Worm (Caenorhabditis elegans) whole organism, L4 larva: ENCODE measurements around the gene K07C11.10.
A peak's percentile ranks its signal among the peaks of the same experiment; 100 is the strongest.

Experiments
- F10B5.3 ChIP-seq: sonication (generic microtip); optimal IDR thresholded peaks from 2 replicates; lab custom pipeline; 2016; ENCODE audit warnings: mild to moderate bottlenecking, missing genetic modification characterization, missing compliant biosample characterization
- F44E2.7 ChIP-seq: fragments of 200-800 bp; sonication (Bioruptor generic); IDR thresholded peaks from 2 replicates; pipeline ENCODE4 v2.1.2; 2022; ENCODE audit warnings: missing genetic modification characterization, missing compliant biosample characterization
- F49E8.2 ChIP-seq: sonication (generic microtip); optimal IDR thresholded peaks from 2 replicates; lab custom pipeline; 2016; ENCODE audit warnings: missing compliant biosample characterization, mild to moderate bottlenecking, missing genetic modification characterization, borderline replicate concordance
- T20F7.1 ChIP-seq: fragments of 200-800 bp; sonication (Bioruptor generic); optimal IDR thresholded peaks from 2 replicates; lab custom pipeline; 2018; ENCODE audit warnings: mild to moderate bottlenecking, missing genetic modification characterization, missing compliant biosample characterization
- ceh-20 ChIP-seq: fragments of 200-800 bp; sonication (Bioruptor generic); IDR thresholded peaks from 2 replicates; pipeline ENCODE4 v1.3.6; 2022; ENCODE audit warnings: missing genetic modification reagents, missing genetic modification characterization, missing compliant biosample characterization
- ceh-44 ChIP-seq: fragments of 200-800 bp; sonication (Bioruptor generic); IDR thresholded peaks from 2 replicates; pipeline ENCODE4 v1.3.6; 2022; ENCODE audit warnings: missing genetic modification reagents, missing genetic modification characterization, missing compliant biosample characterization
- ceh-62 ChIP-seq: sonication (generic microtip); optimal IDR thresholded peaks from 2 replicates; lab custom pipeline; 2017; ENCODE audit warnings: missing biosample characterization, missing genetic modification characterization
- ces-1 ChIP-seq: fragments of 150-350 bp; sonication (generic microtip); optimal IDR thresholded peaks from 4 replicates; lab custom pipeline; 2014; ENCODE audit warnings: missing biosample characterization, missing genetic modification reagents, missing genetic modification characterization
- daf-16 ChIP-seq, 3 experiments: sonication (generic microtip); optimal IDR thresholded peaks; 2 replicates each; lab custom pipeline; 2016 to 2017; ENCODE audit warnings: missing genetic modification characterization in 3 of 3, missing genetic modification reagents in 3 of 3, mild to moderate bottlenecking in 2 of 3, missing compliant biosample characterization in 2 of 3, missing biosample characterization in 1 of 3, moderate library complexity in 1 of 3
- dmd-8 ChIP-seq: fragments of 200-800 bp; sonication (Bioruptor generic); IDR thresholded peaks from 2 replicates; pipeline ENCODE4 v1.3.6; 2022; ENCODE audit warnings: missing genetic modification characterization, missing compliant biosample characterization
- egl-27 ChIP-seq: sonication (generic microtip); optimal IDR thresholded peaks from 3 replicates; lab custom pipeline; 2017; ENCODE audit warnings: missing biosample characterization, missing genetic modification reagents, missing genetic modification characterization
- fkh-10 ChIP-seq: fragments of 150-350 bp; optimal IDR thresholded peaks from 2 replicates; lab custom pipeline; 2014; ENCODE audit warnings: missing biosample characterization, missing genetic modification reagents, missing genetic modification characterization
- fos-1 ChIP-seq: fragments of 150-350 bp; optimal IDR thresholded peaks from 2 replicates; lab custom pipeline; 2014; ENCODE audit warnings: missing biosample characterization, missing genetic modification characterization
- hif-1 ChIP-seq, 2 experiments: sonication (generic microtip); optimal IDR thresholded peaks; 2 replicates each; lab custom pipeline; 2016 to 2017; ENCODE audit warnings: missing compliant biosample characterization in 2 of 2, missing genetic modification characterization in 2 of 2, missing genetic modification reagents in 2 of 2, missing genotype in 2 of 2, mild to moderate bottlenecking in 1 of 2
- hlh-11 ChIP-seq: fragments of 200-800 bp; sonication (Bioruptor generic); optimal IDR thresholded peaks from 2 replicates; lab custom pipeline; 2018; ENCODE audit warnings: mild to moderate bottlenecking, missing genetic modification characterization, missing compliant biosample characterization
- hlh-30 ChIP-seq: sonication (generic microtip); optimal IDR thresholded peaks from 2 replicates; lab custom pipeline; 2017; ENCODE audit warnings: antibody characterized with exemption, mild to moderate bottlenecking, missing genetic modification characterization, missing compliant biosample characterization; ENCODE audit not compliant: insufficient read depth
- lim-7 ChIP-seq: fragments of 200-800 bp; sonication (Bioruptor generic); IDR thresholded peaks from 2 replicates; pipeline ENCODE4 v1.3.6; 2022; ENCODE audit warnings: missing genetic modification characterization, missing compliant biosample characterization
- lin-15B ChIP-seq: fragments of 150-350 bp; sonication (generic microtip); optimal IDR thresholded peaks from 3 replicates; lab custom pipeline; 2014; ENCODE audit warnings: missing biosample characterization, missing genetic modification characterization
- mdt-29 ChIP-seq: fragments of 200-800 bp; sonication (Bioruptor generic); IDR thresholded peaks from 2 replicates; pipeline ENCODE4 v1.3.6; 2022; ENCODE audit warnings: missing genetic modification reagents, missing genetic modification characterization, missing compliant biosample characterization
- nhr-102 ChIP-seq: sonication (generic microtip); optimal IDR thresholded peaks from 2 replicates; lab custom pipeline; 2016; ENCODE audit warnings: mild to moderate bottlenecking, missing genetic modification characterization, moderate library complexity, missing compliant biosample characterization
- nhr-11 ChIP-seq: fragments of 150-350 bp; optimal IDR thresholded peaks from 2 replicates; lab custom pipeline; 2014; ENCODE audit warnings: missing biosample characterization, missing genetic modification characterization
- nhr-237 ChIP-seq: sonication (generic microtip); optimal IDR thresholded peaks from 2 replicates; lab custom pipeline; 2017; ENCODE audit warnings: missing biosample characterization, missing genetic modification characterization
- nhr-28 ChIP-seq: fragments of 150-350 bp; optimal IDR thresholded peaks from 2 replicates; lab custom pipeline; 2014; ENCODE audit warnings: missing biosample characterization, missing genetic modification characterization
- pha-4 ChIP-seq, 2 experiments: fragments of 150-350 bp in 1 of 2; fragments of 200-800 bp in 1 of 2; sonication (Bioruptor generic) in 1 of 2; IDR thresholded peaks in 1 of 2; optimal IDR thresholded peaks in 1 of 2; 2 replicates each; pipeline versions ENCODE4 v1.3.6 to Lab custom; 2014 to 2022; ENCODE audit warnings: missing genetic modification characterization in 2 of 2, missing genetic modification reagents in 2 of 2, missing biosample characterization in 1 of 2, missing compliant biosample characterization in 1 of 2
- php-3 ChIP-seq: fragments of 200-800 bp; sonication (Bioruptor generic); IDR thresholded peaks from 2 replicates; pipeline ENCODE4 v1.3.6; 2022; ENCODE audit warnings: missing genetic modification reagents, missing genetic modification characterization, missing compliant biosample characterization
- saeg-2 ChIP-seq: fragments of 200-800 bp; sonication (Bioruptor generic); IDR thresholded peaks from 2 replicates; pipeline ENCODE4 v1.3.6; 2022; ENCODE audit warnings: missing genetic modification reagents, missing genetic modification characterization, missing compliant biosample characterization
- skn-1 ChIP-seq: fragments of 150-350 bp; optimal IDR thresholded peaks from 2 replicates; lab custom pipeline; 2014; ENCODE audit warnings: missing biosample characterization, missing genetic modification characterization
- snpc-1.2 ChIP-seq: fragments of 200-800 bp; sonication (Bioruptor generic); IDR thresholded peaks from 2 replicates; pipeline ENCODE4 v1.3.6; 2022; ENCODE audit warnings: missing genetic modification reagents, missing genetic modification characterization, missing compliant biosample characterization
- spr-1 ChIP-seq: sonication (generic microtip); optimal IDR thresholded peaks from 2 replicates; lab custom pipeline; 2016; ENCODE audit warnings: mild to moderate bottlenecking, missing genetic modification characterization, missing compliant biosample characterization
- spr-3 ChIP-seq: fragments of 200-800 bp; sonication (Bioruptor generic); optimal IDR thresholded peaks from 2 replicates; lab custom pipeline; 2018; ENCODE audit warnings: mild to moderate bottlenecking, missing genetic modification characterization, missing compliant biosample characterization
- tag-97 ChIP-seq: fragments of 200-800 bp; sonication (Bioruptor generic); IDR thresholded peaks from 2 replicates; pipeline ENCODE4 v1.3.6; 2022; ENCODE audit warnings: missing genetic modification characterization, missing compliant biosample characterization
- unc-62 ChIP-seq, 3 experiments: fragments of 150-350 bp in 1 of 3; sonication (generic microtip); optimal IDR thresholded peaks in 2 of 3; peaks in 1 of 3; 1 replicate in 1 of 3; 2 replicates in 2 of 3; lab custom pipeline; 2014 to 2017; ENCODE audit warnings: missing biosample characterization in 3 of 3, missing genetic modification characterization in 3 of 3, missing genetic modification reagents in 3 of 3, missing genotype in 1 of 3
- vab-7 ChIP-seq: fragments of 200-800 bp; sonication (Bioruptor generic); IDR thresholded peaks from 2 replicates; pipeline ENCODE4 v1.3.6; 2022; ENCODE audit warnings: missing genetic modification reagents, missing genetic modification characterization, missing compliant biosample characterization
- zag-1 ChIP-seq: fragments of 150-350 bp; optimal IDR thresholded peaks from 2 replicates; lab custom pipeline; 2014; ENCODE audit warnings: missing biosample characterization, missing genetic modification characterization
- ztf-11 ChIP-seq: fragments of 150-350 bp; optimal IDR thresholded peaks from 2 replicates; lab custom pipeline; 2014; ENCODE audit warnings: missing biosample characterization, missing genetic modification characterization
- ztf-7 ChIP-seq: fragments of 150-350 bp; optimal IDR thresholded peaks from 2 replicates; lab custom pipeline; 2014; ENCODE audit warnings: missing biosample characterization, missing genetic modification characterization

Gene K07C11.10

DNA sequence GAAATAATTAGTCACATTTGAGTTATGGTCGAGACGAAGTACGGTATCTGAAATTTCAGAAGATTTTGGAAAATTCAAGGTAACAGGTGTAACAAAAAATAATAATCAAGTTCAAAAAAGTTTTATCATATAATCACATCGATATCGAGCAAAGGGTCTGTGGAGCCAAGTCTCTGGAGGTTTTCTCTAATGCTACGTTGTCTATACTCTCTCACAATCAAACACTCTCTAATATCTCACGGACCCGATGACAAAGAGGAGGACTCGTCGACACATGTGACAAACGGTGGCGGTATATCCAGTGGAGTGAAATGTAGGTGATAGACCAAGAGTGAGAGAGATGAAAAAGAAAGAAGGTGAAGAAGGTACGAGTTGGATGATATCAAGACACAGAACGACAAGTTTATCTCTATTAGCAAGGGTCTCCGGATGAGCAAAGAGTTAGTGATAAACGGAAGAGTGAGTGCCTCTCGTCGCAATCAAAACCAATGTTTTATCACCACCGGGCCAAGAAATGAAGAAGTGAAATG, 30.8 kb downstream of the K07C11.10 start, which contains the start of gene F20D6.10 (continued):
- no peak for TF ChIP-seq egl-27 (tag; lab: Kevin White, UChicago)
- no peak for TF ChIP-seq hlh-11 (tag; lab: Kevin White, UChicago)
- TF ChIP-seq F10B5.3 (tag; lab: Kevin White, UChicago) = no peak
- TF ChIP-seq tag-97 (GFP tag; lab: Robert Waterston, UW) = no peak
- no peak for TF ChIP-seq ztf-7 (tag; lab: Kevin White, UChicago)
- no peak for TF ChIP-seq mdt-29 (GFP tag; lab: Robert Waterston, UW)
- no peak for TF ChIP-seq nhr-28 (tag; lab: Kevin White, UChicago)
- TF ChIP-seq T20F7.1 (GFP tag; lab: Kevin White, UChicago) = no peak
- no peak for TF ChIP-seq snpc-1.2
- TF ChIP-seq hlh-30 (tag; lab: Kevin White, UChicago) = peak; percentile 41
- TF ChIP-seq unc-62 (GFP tag; optimal IDR thresholded peaks at IDR 0.05 in 1 of 2; lab: Kevin White, UChicago) = peak in 1 of 2 experiments; percentile 33
- no peak for TF ChIP-seq unc-62 (tag; optimal IDR thresholded peaks at IDR 0.05; lab: Kevin White, UChicago)
- TF ChIP-seq zag-1 = no peak
- TF ChIP-seq fkh-10 (GFP tag; lab: Kevin White, UChicago) = no peak
- no peak for TF ChIP-seq skn-1
- TF ChIP-seq daf-16 (GFP tag; optimal IDR thresholded peaks at IDR 0.05; lab: Kevin White, UChicago) = peak in 1 of 2 experiments; percentile 55
- TF ChIP-seq daf-16 (tag; optimal IDR thresholded peaks at IDR 0.05; lab: Kevin White, UChicago) = no peak
- TF ChIP-seq ces-1 = no peak
- TF ChIP-seq ceh-44 (GFP tag; lab: Robert Waterston, UW) = no peak
- no peak for TF ChIP-seq fos-1 (tag; lab: Kevin White, UChicago)
- no peak for TF ChIP-seq pha-4 (GFP tag; IDR thresholded peaks at IDR 0.05; lab: Robert Waterston, UW)
- TF ChIP-seq pha-4 (tag; optimal IDR thresholded peaks at IDR 0.05; lab: Kevin White, UChicago) = no peak

DNA sequence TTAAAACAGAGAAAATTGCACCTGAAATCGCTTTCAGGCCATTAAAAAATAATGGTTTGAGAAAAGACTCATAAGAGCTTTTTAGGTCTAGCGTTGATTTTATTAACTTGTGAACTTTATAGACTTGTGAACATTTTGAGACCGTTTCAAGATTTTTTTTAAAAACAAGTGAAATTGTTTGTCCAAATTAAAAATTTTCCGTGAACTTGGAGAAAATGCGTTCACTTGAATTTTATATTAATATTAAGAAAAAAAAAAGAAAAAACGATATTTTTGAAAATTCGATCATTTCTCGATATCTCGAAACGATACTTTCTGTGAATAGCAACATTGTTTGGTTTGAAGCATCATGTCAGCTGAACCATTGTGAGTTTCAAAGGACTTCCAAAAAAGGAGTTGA, 36.3 kb downstream of the K07C11.10 start, which contains the start of gene F20D6.1:
Gene F20D6.1 (plus strand): TSS at position 301 of the 400 bp plus-strand sequence.
- TF ChIP-seq pha-4 (GFP tag; IDR thresholded peaks at IDR 0.05; lab: Robert Waterston, UW) = no peak
- no peak for TF ChIP-seq pha-4 (tag; optimal IDR thresholded peaks at IDR 0.05; lab: Kevin White, UChicago)
- TF ChIP-seq ceh-20 (GFP tag; lab: Robert Waterston, UW) = no peak
- TF ChIP-seq nhr-237 (tag; lab: Kevin White, UChicago) = no peak
- no peak for TF ChIP-seq lim-7

DNA sequence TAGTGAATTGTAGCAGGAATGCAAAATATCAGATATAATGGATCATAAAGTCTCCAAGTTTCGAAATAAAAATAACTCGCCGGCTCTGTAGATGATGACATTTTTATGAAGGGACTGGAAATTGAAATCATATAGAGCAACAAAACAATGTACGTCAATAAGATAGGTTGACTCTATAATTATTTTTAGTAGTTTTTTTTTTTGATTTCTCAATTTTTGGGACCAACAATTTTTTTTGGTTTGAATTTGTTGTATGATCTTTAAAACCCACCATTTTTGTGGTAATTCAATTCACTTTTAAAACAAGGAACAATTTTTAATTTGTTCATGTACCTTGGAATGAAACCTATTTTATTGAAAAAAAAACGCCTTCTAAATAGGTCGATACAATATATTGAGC, 36.7 kb downstream of the K07C11.10 start, which contains the start of gene F20D6.12:
Gene F20D6.12 (minus strand): TSS at position 101 of the 400 bp plus-strand sequence.
- no peak for TF ChIP-seq spr-3
- no peak for TF ChIP-seq lin-15B
- no peak for TF ChIP-seq ces-1
- TF ChIP-seq nhr-11 (tag; lab: Kevin White, UChicago) = no peak
- TF ChIP-seq ceh-62 (tag; lab: Kevin White, UChicago) = no peak
- no peak for TF ChIP-seq dmd-8 (GFP tag; lab: Robert Waterston, UW)
- no peak for TF ChIP-seq hif-1 (tag; optimal IDR thresholded peaks at IDR 0.05; lab: Kevin White, UChicago)
- TF ChIP-seq vab-7 (GFP tag; lab: Robert Waterston, UW) = no peak
- TF ChIP-seq php-3 (GFP tag; lab: Robert Waterston, UW) = no peak
- no peak for TF ChIP-seq ztf-11 (tag; lab: Kevin White, UChicago)
- TF ChIP-seq saeg-2 (GFP tag; lab: Robert Waterston, UW) = no peak
- TF ChIP-seq F44E2.7 (GFP tag; lab: Robert Waterston, UW) = no peak
- TF ChIP-seq lim-7 = no peak
- TF ChIP-seq nhr-102 = no peak
- TF ChIP-seq spr-1 (tag; lab: Kevin White, UChicago) = no peak
- TF ChIP-seq F49E8.2 (tag; lab: Kevin White, UChicago) = no peak
- no peak for TF ChIP-seq nhr-28 (tag; lab: Kevin White, UChicago)
- no peak for TF ChIP-seq ztf-7 (tag; lab: Kevin White, UChicago)
- TF ChIP-seq, all 104 proteins: peak for 0
